Fruit fly (Drosophila melanogaster): ENCODE measurements around the gene Fer1.

Gene Fer1

DNA sequence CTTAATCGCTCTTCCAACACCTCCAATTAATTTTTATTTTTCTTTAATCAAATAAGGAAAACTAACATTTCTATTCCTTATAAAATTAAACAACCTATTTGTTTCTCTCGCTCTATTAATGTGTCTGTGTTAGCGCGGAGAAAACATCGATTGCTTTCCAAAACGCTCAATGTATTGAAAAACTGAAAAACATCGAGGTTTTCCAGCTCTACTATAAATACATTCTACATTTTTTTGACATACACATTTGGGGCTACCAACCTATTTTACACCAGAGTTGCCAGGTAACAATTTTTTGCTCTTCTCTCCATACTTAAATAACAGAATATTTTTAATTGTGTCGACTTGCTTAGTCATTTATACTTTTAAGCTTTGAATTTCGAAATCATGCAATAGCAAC lies 44.1 kb upstream of the Fer1 start (continued):
- TF ChIP-seq CG12299 (tag; optimal IDR thresholded peaks at IDR 0.05): no peak
- peak; percentile 37 for TF ChIP-seq Dp (GFP tag; optimal IDR thresholded peaks at IDR 0.05)
- TF ChIP-seq oc (tag; optimal IDR thresholded peaks at IDR 0.05): no peak
- TF ChIP-seq trh (GFP tag; optimal IDR thresholded peaks at IDR 0.05): no peak
- no peak for TF ChIP-seq sisA (GFP tag; IDR thresholded peaks at IDR 0.05)
- peak; percentile 57 for TF ChIP-seq CG30403 (GFP tag; optimal IDR thresholded peaks at IDR 0.05)
- TF ChIP-seq danr (GFP tag; IDR thresholded peaks at IDR 0.05): no peak
- peak; percentile 48 for TF ChIP-seq dm (GFP tag; optimal IDR thresholded peaks at IDR 0.05)
- TF ChIP-seq zf30C (GFP tag; optimal IDR thresholded peaks at IDR 0.05): peak; percentile 44
- no peak for TF ChIP-seq Max (GFP tag; optimal IDR thresholded peaks at IDR 0.05)
- peak; percentile 44 for TF ChIP-seq sna (GFP tag; IDR thresholded peaks at IDR 0.05; ENCODE audit: partially characterized antibody)
- TF ChIP-seq H15 (GFP tag; IDR thresholded peaks at IDR 0.05): no peak
- no peak for TF ChIP-seq sr (GFP tag; IDR thresholded peaks at IDR 0.05)
- peak; percentile 43 for TF ChIP-seq MESR4 (GFP tag; optimal IDR thresholded peaks at IDR 0.05)
- no peak for TF ChIP-seq CG1024 (GFP tag; IDR thresholded peaks at IDR 0.05)
- no peak for TF ChIP-seq wor (GFP tag; IDR thresholded peaks at IDR 0.05)
- TF ChIP-seq Dbx (GFP tag; IDR thresholded peaks at IDR 0.05): no peak
- peak; percentile 83 for TF ChIP-seq Med (GFP tag)
- peak; percentile 38 for TF ChIP-seq CG3163 (GFP tag; optimal IDR thresholded peaks at IDR 0.05)
- TF ChIP-seq CHES-1-like (GFP tag; optimal IDR thresholded peaks at IDR 0.05): peak; percentile 43
- peak; percentile 23 for TF ChIP-seq CG10462 (GFP tag; optimal IDR thresholded peaks at IDR 0.05)
- TF ChIP-seq hbn (GFP tag; IDR thresholded peaks at IDR 0.05; ENCODE audit: partially characterized antibody): peak; percentile 74
- no peak for TF ChIP-seq CG12104 (GFP tag; optimal IDR thresholded peaks at IDR 0.05)
- peak; percentile 38 for TF ChIP-seq CG12155 (GFP tag; optimal IDR thresholded peaks at IDR 0.05)
- peak; percentile 15 for TF ChIP-seq CG17912 (GFP tag; optimal IDR thresholded peaks at IDR 0.05)
- peak; percentile 75 for TF ChIP-seq CTCF (GFP tag; optimal IDR thresholded peaks at IDR 0.05)
- TF ChIP-seq CG14014 (GFP tag; IDR thresholded peaks at IDR 0.05): no peak
- peak; percentile 75 for TF ChIP-seq Dll (GFP tag; IDR thresholded peaks at IDR 0.05; ENCODE audit: partially characterized antibody)
- no peak for TF ChIP-seq ERR (GFP tag; optimal IDR thresholded peaks at IDR 0.05)
- TF ChIP-seq cas (GFP tag; IDR thresholded peaks at IDR 0.05): no peak
- TF ChIP-seq bigmax (GFP tag; optimal IDR thresholded peaks at IDR 0.05): peak; percentile 8
- peak; percentile 17 for TF ChIP-seq ash1 (GFP tag; optimal IDR thresholded peaks at IDR 0.05)
- no peak for TF ChIP-seq Awh (GFP tag; IDR thresholded peaks at IDR 0.05)
- no peak for TF ChIP-seq pb (GFP tag; optimal IDR thresholded peaks at IDR 0.05)
- TF ChIP-seq CG10321 (GFP tag; IDR thresholded peaks at IDR 0.05): no peak
- peak; percentile 59 for TF ChIP-seq lilli (GFP tag; optimal IDR thresholded peaks at IDR 0.05)
- no peak for TF ChIP-seq Hr39 (optimal IDR thresholded peaks at IDR 0.05)
- peak; percentile 56; the same call in 2 of the 3 replicates for TF ChIP-seq HLH4C (GFP tag; IDR thresholded peaks at IDR 0.05; ENCODE audit: partially characterized antibody)
- no peak for TF ChIP-seq Eip74EF (GFP tag; optimal IDR thresholded peaks at IDR 0.05)
- TF ChIP-seq NfI (GFP tag; optimal IDR thresholded peaks at IDR 0.05): peak; percentile 10
- TF ChIP-seq BEAF-32 (GFP tag; optimal IDR thresholded peaks at IDR 0.05): peak; percentile 71
- TF ChIP-seq CG15479 (GFP tag; optimal IDR thresholded peaks at IDR 0.05): no peak
- no peak for TF ChIP-seq Sin3A (optimal IDR thresholded peaks at IDR 0.05)
- TF ChIP-seq CG17186 (GFP tag; optimal IDR thresholded peaks at IDR 0.05): peak; percentile 3
- no peak for TF ChIP-seq al (GFP tag; IDR thresholded peaks at IDR 0.05)
- peak; percentile 27 for TF ChIP-seq CG13424 (tag; optimal IDR thresholded peaks at IDR 0.05)
- no peak for TF ChIP-seq Mrtf (GFP tag; IDR thresholded peaks at IDR 0.05)
- TF ChIP-seq Camta (GFP tag; optimal IDR thresholded peaks at IDR 0.05): peak; percentile 20
- peak; percentile 50 for TF ChIP-seq pzg (GFP tag; optimal IDR thresholded peaks at IDR 0.05)
- no peak for TF ChIP-seq tap (tag; optimal IDR thresholded peaks at IDR 0.05)
- peak; percentile 73 for TF ChIP-seq Ets97D (GFP tag; optimal IDR thresholded peaks at IDR 0.05)
- no peak for TF ChIP-seq CG13123 (GFP tag; optimal IDR thresholded peaks at IDR 0.05)
- TF ChIP-seq CG14860 (GFP tag; IDR thresholded peaks at IDR 0.05; ENCODE audit: partially characterized antibody): peak; percentile 70

Data from whole organism, embryonic.